Worm (Caenorhabditis elegans): Measurements from ENCODE around the gene F09E5.7.

Gene F09E5.7

DNA sequence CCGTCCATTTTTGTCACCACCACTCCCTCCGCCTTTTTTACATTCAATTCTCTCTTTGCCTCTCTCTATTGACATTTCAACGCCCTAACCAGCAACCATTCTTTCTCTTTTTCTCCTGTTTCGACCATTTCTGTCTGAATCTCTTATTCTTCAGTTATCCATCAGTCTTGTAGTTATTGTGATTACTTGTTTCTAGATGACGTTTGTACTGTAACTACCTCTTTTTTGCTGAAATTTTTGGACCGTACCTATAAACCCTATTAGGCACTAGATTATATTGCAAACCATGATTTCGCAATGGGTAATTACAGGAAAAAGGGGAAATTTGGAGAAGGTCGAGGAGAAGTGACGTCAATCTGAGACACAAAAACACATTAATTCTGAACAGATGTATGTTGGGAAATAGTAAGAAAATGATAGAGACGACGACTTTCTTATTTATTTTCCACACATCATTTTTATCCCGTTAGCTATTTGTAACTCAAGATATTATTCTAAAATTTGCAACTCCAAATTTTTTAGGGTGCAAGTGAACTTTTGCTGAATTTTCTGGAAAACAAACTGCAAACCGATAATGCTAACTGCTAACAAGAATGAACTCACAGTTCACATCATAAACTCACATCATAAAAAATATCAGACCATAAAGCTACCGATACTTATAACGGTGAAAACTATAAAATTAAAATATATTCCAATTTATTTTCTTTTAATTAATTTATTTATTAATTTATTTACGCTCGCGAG lies 31.5 kb upstream of the F09E5.7 start:
- TF ChIP-seq nfya-2 (GFP tag; IDR thresholded peaks at IDR 0.05): no peak
- peak; percentile 69 for TF ChIP-seq pha-4 (tag; optimal IDR thresholded peaks at IDR 0.05)
- TF ChIP-seq ceh-100 (GFP tag; IDR thresholded peaks at IDR 0.05): no peak
- no peak for TF ChIP-seq athp-1 (tag; optimal IDR thresholded peaks at IDR 0.05)
- peak; percentile 32 for TF ChIP-seq lin-40 (tag; optimal IDR thresholded peaks at IDR 0.05)
- peak; percentile 58; the same call in 1 of the 2 replicates for TF ChIP-seq hmg-1.2 (GFP tag; IDR thresholded peaks at IDR 0.05)
- TF ChIP-seq repo-1 (tag; optimal IDR thresholded peaks at IDR 0.05): no peak
- TF ChIP-seq rec-8 (tag; optimal IDR thresholded peaks at IDR 0.05): no peak
- TF ChIP-seq B0336.3 (GFP tag; IDR thresholded peaks at IDR 0.05): 0 out of 2 replicates have a peak, but pooled peaks have one; percentile 14
- TF ChIP-seq nhr-80 (tag; optimal IDR thresholded peaks at IDR 0.05): peak; percentile 79
- no peak for TF ChIP-seq unc-130 (GFP tag; optimal IDR thresholded peaks at IDR 0.05)
- TF ChIP-seq bed-1 (GFP tag; IDR thresholded peaks at IDR 0.05): no peak
- TF ChIP-seq hrde-1 (tag; optimal IDR thresholded peaks at IDR 0.05; ENCODE audit: borderline replicate concordance): no peak
- peak; percentile 7 for TF ChIP-seq atf-7 (tag; optimal IDR thresholded peaks at IDR 0.05)
- no peak for TF ChIP-seq nhr-90 (tag; optimal IDR thresholded peaks at IDR 0.05)
- peak; percentile 51 for TF ChIP-seq unc-62 (GFP tag; optimal IDR thresholded peaks at IDR 0.05)
- TF ChIP-seq mxl-1 (tag; optimal IDR thresholded peaks at IDR 0.05): no peak
- TF ChIP-seq tbp1 (GFP tag; optimal IDR thresholded peaks at IDR 0.05): no peak
- TF ChIP-seq Y56A3A.18 (GFP tag; IDR thresholded peaks at IDR 0.05): no peak
- no peak for TF ChIP-seq hlh-26 (GFP tag; conservative IDR thresholded peaks at IDR 0.05)
- no peak for TF ChIP-seq let-526 (GFP tag; IDR thresholded peaks at IDR 0.05)
- no peak for TF ChIP-seq Y53F4B.3 (GFP tag; IDR thresholded peaks at IDR 0.05)
- TF ChIP-seq cebp-1 (GFP tag; IDR thresholded peaks at IDR 0.05): peak; percentile 61
- peak; percentile 94 for TF ChIP-seq cebp-1 (tag; optimal IDR thresholded peaks at IDR 0.05)

- TF ChIP-seq mel-28 (tag; optimal IDR thresholded peaks at IDR 0.05; ENCODE audit: borderline replicate concordance): no peak
- TF ChIP-seq nfya-1 (tag; optimal IDR thresholded peaks at IDR 0.05; ENCODE audit: borderline replicate concordance, insufficient read depth): no peak
- TF ChIP-seq F39B2.1 (GFP tag; IDR thresholded peaks at IDR 0.05): no peak
- TF ChIP-seq B0035.1 (tag; optimal IDR thresholded peaks at IDR 0.05): no peak
- no peak for TF ChIP-seq F23B12.7 (tag; optimal IDR thresholded peaks at IDR 0.05; ENCODE audit: insufficient read depth)
- TF ChIP-seq egl-44 (GFP tag; IDR thresholded peaks at IDR 0.05): no peak
- TF ChIP-seq lin-54 (GFP tag; optimal IDR thresholded peaks at IDR 0.05): peak; percentile 31
- TF ChIP-seq ceh-79 (tag; optimal IDR thresholded peaks at IDR 0.05): no peak
- no peak for TF ChIP-seq snpc-1.1 (tag; optimal IDR thresholded peaks at IDR 0.05; ENCODE audit: insufficient read depth)
- no peak for TF ChIP-seq fkh-3 (tag; optimal IDR thresholded peaks at IDR 0.05)
- no peak for TF ChIP-seq ama-1 (optimal IDR thresholded peaks at IDR 0.05)
- TF ChIP-seq ama-1 (GFP tag; optimal IDR thresholded peaks at IDR 0.05): no peak
- TF ChIP-seq zim-3 (tag; optimal IDR thresholded peaks at IDR 0.05): no peak
- no peak for TF ChIP-seq ztf-6 (GFP tag; IDR thresholded peaks at IDR 0.05)
- no peak for TF ChIP-seq hlh-26 (GFP tag; conservative IDR thresholded peaks at IDR 0.05)
- no peak for TF ChIP-seq lag-1 (GFP tag; IDR thresholded peaks at IDR 0.05)
- no peak for TF ChIP-seq madf-3 (GFP tag; IDR thresholded peaks at IDR 0.05)
- TF ChIP-seq B0261.1 (tag; optimal IDR thresholded peaks at IDR 0.05): no peak
- TF ChIP-seq athp-1 (tag; optimal IDR thresholded peaks at IDR 0.05): no peak
- TF ChIP-seq die-1 (tag; optimal IDR thresholded peaks at IDR 0.05): no peak
- TF ChIP-seq atf-7 (tag; optimal IDR thresholded peaks at IDR 0.05): peak; percentile 68
- TF ChIP-seq attf-6 (GFP tag; IDR thresholded peaks at IDR 0.05): no peak
- peak; percentile 91 for TF ChIP-seq cebp-1 (GFP tag; IDR thresholded peaks at IDR 0.05)
- TF ChIP-seq cebp-1 (tag; optimal IDR thresholded peaks at IDR 0.05): peak; percentile 97
- TF ChIP-seq K11D2.4 (GFP tag; IDR thresholded peaks at IDR 0.05): 0 out of 2 replicates have a peak, but pooled peaks have one; percentile 16
- no peak for TF ChIP-seq rec-8 (tag; optimal IDR thresholded peaks at IDR 0.05)
- no peak for TF ChIP-seq nhr-120 (GFP tag; IDR thresholded peaks at IDR 0.05)
- TF ChIP-seq madf-6 (GFP tag; IDR thresholded peaks at IDR 0.05): no peak
These were observed 30.1 kb upstream of the F09E5.7 start for ce11 chrII:5321718-5322286.
